Worm (Caenorhabditis elegans): Measurements from ENCODE around the gene Y116A8C.40.

- TF ChIP-seq dao-5 (tag; optimal IDR thresholded peaks at IDR 0.05) (no peak), W03F9.2 (tag; optimal IDR thresholded peaks at IDR 0.05) (no peak), him-1 (tag; optimal IDR thresholded peaks at IDR 0.05) (no peak)
Measured at ce11 chrIV:17103615-17104014, 47.2 kb downstream of the Y116A8C.40 start, which contains the start of gene Y116A8C.30.
